Fruit fly (Drosophila melanogaster) whole organism, embryonic: ENCODE measurements around the gene tst.

Experiments
- Adf1 ChIP-seq: fragments of 200-800 bp; sonication (Bioruptor generic); IDR thresholded peaks from 2 replicates; pipeline ENCODE4 v1.3.6; 2022; ENCODE audit warnings: missing biosample characterization, missing genetic modification characterization
- Atf-2 ChIP-seq: fragments of 200-800 bp; sonication (Bioruptor generic); optimal IDR thresholded peaks from 2 replicates; lab custom pipeline; 2016; ENCODE audit warnings: missing biosample characterization, missing genetic modification characterization
- CG10543 ChIP-seq: fragments of 200-800 bp; sonication (Bioruptor generic); optimal IDR thresholded peaks from 3 replicates; lab custom pipeline; 2017; ENCODE audit warnings: missing biosample characterization, mild to moderate bottlenecking, missing genetic modification characterization, moderate library complexity
- CG12219 ChIP-seq: fragments of 200-800 bp; sonication (Bioruptor generic); optimal IDR thresholded peaks from 3 replicates; lab custom pipeline; 2018; ENCODE audit warnings: missing biosample characterization, mild to moderate bottlenecking, missing genetic modification characterization
- CG13287 ChIP-seq: fragments of 200-800 bp; sonication (Bioruptor generic); IDR thresholded peaks from 2 replicates; pipeline ENCODE4 v1.3.6; 2022; ENCODE audit warnings: missing biosample characterization, missing genetic modification characterization; ENCODE audit not compliant: partially characterized antibody
- CG13624 ChIP-seq: fragments of 200-800 bp; sonication (Bioruptor generic); optimal IDR thresholded peaks from 2 replicates; lab custom pipeline; 2016; ENCODE audit warnings: missing biosample characterization, missing genetic modification characterization
- CG14441 ChIP-seq: fragments of 200-800 bp; sonication (Bioruptor generic); IDR thresholded peaks from 2 replicates; pipeline ENCODE4 v1.3.6; 2022; ENCODE audit warnings: missing biosample characterization, missing genetic modification characterization
- CG15514 ChIP-seq: fragments of 200-800 bp; sonication (Bioruptor generic); optimal IDR thresholded peaks from 3 replicates; lab custom pipeline; 2017; ENCODE audit warnings: missing biosample characterization, missing genetic modification characterization, mild to moderate bottlenecking, moderate library complexity, missing genetic modification reagents
- CG16779 ChIP-seq: fragments of 200-800 bp; sonication (Bioruptor generic); IDR thresholded peaks from 2 replicates; pipeline ENCODE4 v1.3.6; 2022; ENCODE audit warnings: missing biosample characterization, missing genetic modification characterization
- CG17359 ChIP-seq: fragments of 200-800 bp; sonication (Bioruptor generic); optimal IDR thresholded peaks from 3 replicates; lab custom pipeline; 2018; ENCODE audit warnings: missing biosample characterization, mild to moderate bottlenecking, missing genetic modification characterization, moderate library complexity
- CG17385 ChIP-seq: fragments of 200-800 bp; sonication (Bioruptor generic); optimal IDR thresholded peaks from 3 replicates; lab custom pipeline; 2018; ENCODE audit warnings: missing biosample characterization, mild to moderate bottlenecking, missing genetic modification characterization
- CG32532 ChIP-seq: fragments of 200-800 bp; sonication (Bioruptor generic); IDR thresholded peaks from 2 replicates; pipeline ENCODE4 v1.3.6; 2022; ENCODE audit warnings: missing biosample characterization, missing genetic modification characterization
- CG4360 ChIP-seq: fragments of 200-800 bp; sonication (Bioruptor generic); IDR thresholded peaks from 2 replicates; pipeline ENCODE4 v1.3.6; 2022; ENCODE audit warnings: missing biosample characterization, missing genetic modification characterization
- CG6813 ChIP-seq: fragments of 200-800 bp; sonication (Bioruptor generic); optimal IDR thresholded peaks from 2 replicates; lab custom pipeline; 2017; ENCODE audit warnings: missing biosample characterization, missing genetic modification characterization, mild to moderate bottlenecking, moderate library complexity, missing genetic modification reagents
- CG6854 ChIP-seq: fragments of 200-800 bp; sonication (Bioruptor generic); optimal IDR thresholded peaks from 3 replicates; lab custom pipeline; 2017; ENCODE audit warnings: missing biosample characterization, mild to moderate bottlenecking, missing genetic modification characterization
- CG9727 ChIP-seq: fragments of 200-800 bp; sonication (Bioruptor generic); optimal IDR thresholded peaks from 3 replicates; lab custom pipeline; 2017; ENCODE audit warnings: missing biosample characterization, mild to moderate bottlenecking, missing genetic modification characterization
- Dip3 ChIP-seq: fragments of 200-800 bp; sonication (Bioruptor generic); optimal IDR thresholded peaks from 3 replicates; lab custom pipeline; 2016; ENCODE audit warnings: missing biosample characterization, missing genetic modification characterization
- Drgx ChIP-seq: fragments of 200-800 bp; sonication (Bioruptor generic); IDR thresholded peaks from 2 replicates; pipeline ENCODE4 v1.3.6; 2022; ENCODE audit warnings: missing biosample characterization, missing genetic modification characterization
- Eip74EF ChIP-seq, 2 experiments: fragments of 200-800 bp in 1 of 2; fragments of >200 bp in 1 of 2; sonication (Bioruptor generic) in 1 of 2; optimal IDR thresholded peaks; 2 replicates each; lab custom pipeline; 2017 to 2019; ENCODE audit warnings: missing biosample characterization in 2 of 2, missing genetic modification characterization in 2 of 2, mild to moderate bottlenecking in 1 of 2, moderate library complexity in 1 of 2
- Ets97D ChIP-seq: fragments of 200-800 bp; sonication (Bioruptor generic); optimal IDR thresholded peaks from 3 replicates; lab custom pipeline; 2016; ENCODE audit warnings: missing biosample characterization, missing genetic modification characterization
- GATAe ChIP-seq: fragments of 200-800 bp; sonication (Bioruptor generic); conservative IDR thresholded peaks from 2 replicates; pipeline ENCODE4 v1.3.6; 2022; ENCODE audit warnings: missing biosample characterization, missing genetic modification characterization
- Sry-β ChIP-seq: fragments of 200-800 bp; sonication (Bioruptor generic); optimal IDR thresholded peaks from 2 replicates; lab custom pipeline; 2018; ENCODE audit warnings: missing biosample characterization, mild to moderate bottlenecking, missing genetic modification characterization, moderate library complexity
- Trl ChIP-seq, 3 experiments: fragments of >200 bp in 2 of 3; fragments of 200-800 bp in 1 of 3; sonication (Bioruptor generic) in 1 of 3; optimal IDR thresholded peaks; 2 replicates in 1 of 3; 3 replicates in 2 of 3; lab custom pipeline; 2016 to 2017; ENCODE audit warnings: missing biosample characterization in 1 of 3, missing genetic modification characterization in 1 of 3
- ac ChIP-seq: fragments of 200-800 bp; sonication (Bioruptor generic); optimal IDR thresholded peaks from 3 replicates; lab custom pipeline; 2017; ENCODE audit warnings: missing biosample characterization, mild to moderate bottlenecking, missing genetic modification characterization
- ap ChIP-seq: fragments of 200-800 bp; sonication (Bioruptor generic); IDR thresholded peaks from 2 replicates; pipeline ENCODE4 v1.3.6; 2022; ENCODE audit warnings: missing biosample characterization, missing genetic modification characterization
- az2 ChIP-seq: fragments of 200-800 bp; sonication (Bioruptor generic); optimal IDR thresholded peaks from 3 replicates; lab custom pipeline; 2016; ENCODE audit warnings: missing biosample characterization, missing genetic modification characterization
- bsh ChIP-seq, 2 experiments: fragments of 200-800 bp; sonication (Bioruptor generic); optimal IDR thresholded peaks; 2 replicates each; lab custom pipeline; 2017 to 2018; ENCODE audit warnings: mild to moderate bottlenecking in 2 of 2, missing biosample characterization in 2 of 2, missing genetic modification characterization in 2 of 2, moderate library complexity in 1 of 2
- cwo ChIP-seq: fragments of 200-800 bp; sonication (Bioruptor generic); optimal IDR thresholded peaks from 3 replicates; lab custom pipeline; 2017; ENCODE audit warnings: missing biosample characterization, missing genetic modification characterization, mild to moderate bottlenecking, moderate library complexity, missing genetic modification reagents
- en ChIP-seq: fragments of 200-800 bp; sonication (Bioruptor generic); optimal IDR thresholded peaks from 2 replicates; lab custom pipeline; 2016; ENCODE audit warnings: missing biosample characterization, missing genetic modification characterization
- exex ChIP-seq: fragments of 200-800 bp; sonication (Bioruptor generic); optimal IDR thresholded peaks from 4 replicates; lab custom pipeline; 2018; ENCODE audit warnings: missing biosample characterization, mild to moderate bottlenecking, missing genetic modification characterization, moderate library complexity
- fd64A ChIP-seq: fragments of 200-800 bp; sonication (Bioruptor generic); optimal IDR thresholded peaks from 3 replicates; lab custom pipeline; 2018; ENCODE audit warnings: missing biosample characterization, mild to moderate bottlenecking, missing genetic modification characterization
- gce ChIP-seq: fragments of 200-800 bp; sonication (Bioruptor generic); IDR thresholded peaks from 3 replicates; pipeline ENCODE4 v1.3.6; 2022; ENCODE audit warnings: missing biosample characterization, missing genetic modification characterization
- jumu ChIP-seq: fragments of 200-800 bp; sonication (Bioruptor generic); optimal IDR thresholded peaks from 3 replicates; lab custom pipeline; 2016; ENCODE audit warnings: missing biosample characterization, missing genetic modification characterization
- kni ChIP-seq: fragments of 200-800 bp; sonication (Bioruptor generic); optimal IDR thresholded peaks from 3 replicates; lab custom pipeline; 2017; ENCODE audit warnings: mild to moderate bottlenecking, missing biosample characterization, missing genetic modification reagents, missing genetic modification characterization
- lab ChIP-seq: fragments of 200-800 bp; sonication (Bioruptor generic); optimal IDR thresholded peaks from 3 replicates; lab custom pipeline; 2017; ENCODE audit warnings: missing biosample characterization, missing genetic modification characterization, mild to moderate bottlenecking, moderate library complexity, missing genetic modification reagents
- maf-S ChIP-seq: fragments of 200-800 bp; sonication (Bioruptor generic); optimal IDR thresholded peaks from 2 replicates; lab custom pipeline; 2016; ENCODE audit warnings: missing biosample characterization, missing genetic modification characterization
- nerfin-2 ChIP-seq: fragments of 200-800 bp; sonication (Bioruptor generic); IDR thresholded peaks from 2 replicates; pipeline ENCODE4 v1.3.6; 2022; ENCODE audit warnings: missing biosample characterization, missing genetic modification characterization; ENCODE audit not compliant: partially characterized antibody
- nom ChIP-seq: fragments of 200-800 bp; sonication (Bioruptor generic); optimal IDR thresholded peaks from 2 replicates; lab custom pipeline; 2017; ENCODE audit warnings: missing biosample characterization, missing genetic modification characterization, mild to moderate bottlenecking, moderate library complexity, missing genetic modification reagents
- p53 ChIP-seq: fragments of 200-800 bp; sonication (Bioruptor generic); optimal IDR thresholded peaks from 2 replicates; lab custom pipeline; 2016; ENCODE audit warnings: missing biosample characterization, missing genetic modification characterization
- sens ChIP-seq: fragments of 200-800 bp; sonication (Bioruptor generic); peaks from one replicate; lab custom pipeline; 2016; ENCODE audit warnings: missing biosample characterization, missing genetic modification characterization
- sob ChIP-seq: fragments of 200-800 bp; sonication (Bioruptor generic); IDR thresholded peaks from 2 replicates; pipeline ENCODE4 v1.3.6; 2022; ENCODE audit warnings: missing biosample characterization, missing genetic modification characterization
- sr ChIP-seq: fragments of 200-800 bp; sonication (Bioruptor generic); IDR thresholded peaks from 3 replicates; pipeline ENCODE4 v1.3.6; 2022; ENCODE audit warnings: missing biosample characterization, missing genetic modification characterization
- stwl ChIP-seq: fragments of 200-800 bp; sonication (Bioruptor generic); optimal IDR thresholded peaks from 3 replicates; lab custom pipeline; 2018; ENCODE audit warnings: missing biosample characterization, mild to moderate bottlenecking, missing genetic modification characterization, moderate library complexity
- tll ChIP-seq, 2 experiments: fragments of 200-800 bp in 1 of 2; fragments of >200 bp in 1 of 2; sonication (Bioruptor generic) in 1 of 2; optimal IDR thresholded peaks; 2 replicates each; lab custom pipeline; 2017 to 2019; ENCODE audit warnings: missing biosample characterization in 2 of 2, missing genetic modification characterization in 2 of 2, mild to moderate bottlenecking in 1 of 2, moderate library complexity in 1 of 2
- vvl ChIP-seq: fragments of 200-800 bp; sonication (Bioruptor generic); IDR thresholded peaks from 2 replicates; pipeline ENCODE4 v1.3.6; 2022; ENCODE audit warnings: missing biosample characterization, missing genetic modification characterization

tst gene

dm6 chr3R:23729066-23729465 is 43.6 kb downstream of the tst start (continued):
- TF ChIP-seq CG16779 (GFP tag; lab: Robert Waterston, UW) (no peak), CG12219 (GFP tag; lab: Kevin White, UChicago) (peak; percentile 45), Atf-2 (GFP tag; lab: Kevin White, UChicago) (no peak), gce (GFP tag; lab: Robert Waterston, UW) (peak; percentile 28; the same call in 1 of the 3 replicates)

dm6 chr3R:23728086-23728485 is 44.6 kb downstream of the tst start:
- TF ChIP-seq CG13287 (GFP tag; lab: Robert Waterston, UW) (peak; percentile 22; the same call in 1 of the 2 replicates), CG10543 (GFP tag; lab: Kevin White, UChicago) (peak; percentile 0), Drgx (GFP tag; lab: Robert Waterston, UW) (peak; percentile 51; the same call in 1 of the 2 replicates), CG4360 (no peak), CG13624 (GFP tag; lab: Kevin White, UChicago) (no peak), sr (GFP tag; lab: Robert Waterston, UW) (no peak), CG14441 (no peak), CG32532 (0 out of 2 replicates have a peak, but pooled peaks have one; percentile 18), en (GFP tag; lab: Kevin White, UChicago) (no peak), CG6854 (GFP tag; lab: Kevin White, UChicago) (no peak), CG15514 (GFP tag; lab: Kevin White, UChicago) (peak; percentile 28), lab (GFP tag; lab: Kevin White, UChicago) (peak; percentile 29), CG17385 (GFP tag; lab: Kevin White, UChicago) (peak; percentile 45), vvl (GFP tag; lab: Robert Waterston, UW) (0 out of 2 replicates have a peak, but pooled peaks have one; percentile 27), p53 (GFP tag; lab: Kevin White, UChicago) (no peak), bsh (GFP tag; optimal IDR thresholded peaks at IDR 0.05; lab: Kevin White, UChicago) (peak in 1 of 2 experiments; percentile 57), tll (GFP tag; optimal IDR thresholded peaks at IDR 0.05; lab: Kevin White, UChicago) (no peak), sens (GFP tag; lab: Kevin White, UChicago) (peak; percentile 41), sob (0 out of 2 replicates have a peak, but pooled peaks have one; percentile 6), nerfin-2 (GFP tag; lab: Robert Waterston, UW) (0 out of 2 replicates have a peak, but pooled peaks have one; percentile 9), kni (GFP tag; lab: Kevin White, UChicago) (no peak), ac (GFP tag; lab: Kevin White, UChicago) (no peak), nom (GFP tag; lab: Kevin White, UChicago) (peak; percentile 88), Adf1 (0 out of 2 replicates have a peak, but pooled peaks have one; percentile 19), Trl (optimal IDR thresholded peaks at IDR 0.05; lab: Kevin White, UChicago) (peak in 1 of 2 experiments; percentile 31), Trl (GFP tag; optimal IDR thresholded peaks at IDR 0.05; lab: Kevin White, UChicago) (no peak), CG6813 (GFP tag; lab: Kevin White, UChicago) (no peak)

dm6 chr3R:23727657-23728056 is 45.0 kb downstream of the tst start:
- peak; percentile 96 for TF ChIP-seq exex (tag; lab: Kevin White, UChicago)
- no peak for TF ChIP-seq jumu (GFP tag; lab: Kevin White, UChicago)
- TF ChIP-seq ap (GFP tag; lab: Robert Waterston, UW): no peak

- TF ChIP-seq maf-S (GFP tag; lab: Kevin White, UChicago) (peak; percentile 73), CG9727 (peak; percentile 85), Sry-β (no peak), cwo (GFP tag; lab: Kevin White, UChicago) (peak; percentile 91), fd64A (no peak), az2 (GFP tag; lab: Kevin White, UChicago) (peak; percentile 59), Dip3 (GFP tag; lab: Kevin White, UChicago) (peak; percentile 85), stwl (tag; lab: Kevin White, UChicago) (no peak), CG17359 (tag; lab: Kevin White, UChicago) (peak; percentile 85), GATAe (GFP tag; lab: Robert Waterston, UW) (peak; percentile 74), Eip74EF (GFP tag; optimal IDR thresholded peaks at IDR 0.05; lab: Kevin White, UChicago) (peak in 1 of 2 experiments; percentile 50), CG13624 (GFP tag; lab: Kevin White, UChicago) (peak; percentile 78), Ets97D (GFP tag; lab: Kevin White, UChicago) (peak; percentile 24)
Measured at dm6 chr3R:23726740-23727139, 45.9 kb downstream of the tst start.
